Worm (Caenorhabditis elegans): ENCODE results near the gene prp-19.

- TF ChIP-seq fos-1 (tag; optimal IDR thresholded peaks at IDR 0.05): no peak
- TF ChIP-seq nhr-11 (tag; optimal IDR thresholded peaks at IDR 0.05): no peak
- no peak for TF ChIP-seq nhr-237 (tag; optimal IDR thresholded peaks at IDR 0.05)
- no peak for TF ChIP-seq nhr-28 (tag; optimal IDR thresholded peaks at IDR 0.05)
- no peak for TF ChIP-seq mdl-1 (tag; optimal IDR thresholded peaks at IDR 0.05)
- no peak for TF ChIP-seq ztf-11 (tag; optimal IDR thresholded peaks at IDR 0.05)
- TF ChIP-seq mep-1 (tag; optimal IDR thresholded peaks at IDR 0.05): no peak
- no peak for TF ChIP-seq xbp-1 (tag; optimal IDR thresholded peaks at IDR 0.05)
- TF ChIP-seq unc-62 (GFP tag; optimal IDR thresholded peaks at IDR 0.05): no peak
- TF ChIP-seq ama-1 (optimal IDR thresholded peaks at IDR 0.05): no peak
Observed at ce11 chrIII:5137685-5138084, 34.2 kb downstream of the prp-19 start.

All from whole organism, L1 larva.